In genomic region chr3L:15690711-15691591, dm6 we compare ENCODE assay signal across 1 fruit fly cellular context.
TF ChIP-seq lines count a peak whose summit lies in the region.

No protein-coding gene starts in this region.

TF ChIP-seq in whole organism, embryonic, 481 proteins besides CTCF, POLR2A, EP300 and RAD21 (continued from another document and continues in another):
- TF ChIP-seq Sry-β (GFP tag; optimal IDR thresholded peaks at IDR 0.05; lab: Kevin White, UChicago): no peak
- no peak for TF ChIP-seq Tbp (GFP tag; optimal IDR thresholded peaks at IDR 0.05; lab: Kevin White, UChicago)
- TF ChIP-seq abd-A (tag; optimal IDR thresholded peaks at IDR 0.05; lab: Kevin White, UChicago): peak; percentile 10
- no peak for TF ChIP-seq jigr1 (GFP tag; IDR thresholded peaks at IDR 0.05; lab: Robert Waterston, UW)
- no peak for TF ChIP-seq H15 (GFP tag; IDR thresholded peaks at IDR 0.05; lab: Robert Waterston, UW)
- no peak for TF ChIP-seq Neu2 (GFP tag; optimal IDR thresholded peaks at IDR 0.05; lab: Kevin White, UChicago; ENCODE audit: borderline replicate concordance)
- TF ChIP-seq Taf1 (GFP tag; IDR thresholded peaks at IDR 0.05; lab: Robert Waterston, UW): no peak
- no peak for TF ChIP-seq CG32767 (GFP tag; IDR thresholded peaks at IDR 0.05; lab: Robert Waterston, UW)
- no peak for TF ChIP-seq CG4328 (GFP tag; optimal IDR thresholded peaks at IDR 0.05; lab: Kevin White, UChicago)
- no peak for TF ChIP-seq cad (GFP tag; optimal IDR thresholded peaks at IDR 0.05; lab: Kevin White, UChicago)
- TF ChIP-seq Chrac-16 (GFP tag; optimal IDR thresholded peaks at IDR 0.05; lab: Kevin White, UChicago): no peak
- TF ChIP-seq kah (GFP tag; optimal IDR thresholded peaks at IDR 0.05; lab: Kevin White, UChicago): no peak
- TF ChIP-seq CG6689 (GFP tag; IDR thresholded peaks at IDR 0.05; lab: Robert Waterston, UW): 0 out of 2 replicates have a peak, but pooled peaks have one; percentile 10
- peak; percentile 64 for TF ChIP-seq CG4820 (GFP tag; optimal IDR thresholded peaks at IDR 0.05; lab: Kevin White, UChicago)
- peak; percentile 3 for TF ChIP-seq CG12299 (tag; optimal IDR thresholded peaks at IDR 0.05; lab: Kevin White, UChicago)
- peak; percentile 56 for TF ChIP-seq exex (tag; optimal IDR thresholded peaks at IDR 0.05; lab: Kevin White, UChicago)
- TF ChIP-seq btn (GFP tag; optimal IDR thresholded peaks at IDR 0.05; lab: Kevin White, UChicago): peak; percentile 21
- no peak for TF ChIP-seq CG12236 (GFP tag; optimal IDR thresholded peaks at IDR 0.05; lab: Kevin White, UChicago)
- TF ChIP-seq TFAM (GFP tag; optimal IDR thresholded peaks at IDR 0.05; lab: Kevin White, UChicago): no peak
- no peak for TF ChIP-seq run (tag; optimal IDR thresholded peaks at IDR 0.05; lab: Kevin White, UChicago)
- no peak for TF ChIP-seq bowl (GFP tag; IDR thresholded peaks at IDR 0.05; lab: Robert Waterston, UW)
- peak; percentile 50 for TF ChIP-seq Fer3 (tag; optimal IDR thresholded peaks at IDR 0.05; lab: Kevin White, UChicago)
- no peak for TF ChIP-seq Pdp1 (GFP tag; optimal IDR thresholded peaks at IDR 0.05; lab: Kevin White, UChicago)
- TF ChIP-seq CG12942 (GFP tag; optimal IDR thresholded peaks at IDR 0.05; lab: Kevin White, UChicago): no peak
- TF ChIP-seq Six4 (GFP tag; optimal IDR thresholded peaks at IDR 0.05; lab: Kevin White, UChicago): peak; percentile 32
- no peak for TF ChIP-seq her (GFP tag; optimal IDR thresholded peaks at IDR 0.05; lab: Kevin White, UChicago)
- peak; percentile 23 for TF ChIP-seq mirr (GFP tag; optimal IDR thresholded peaks at IDR 0.05; lab: Kevin White, UChicago)
- TF ChIP-seq BEAF-32 (GFP tag; optimal IDR thresholded peaks at IDR 0.05; lab: Kevin White, UChicago): no peak
- TF ChIP-seq CG13287 (GFP tag; IDR thresholded peaks at IDR 0.05; lab: Robert Waterston, UW; ENCODE audit: partially characterized antibody): no peak
- no peak for TF ChIP-seq CG10565 (GFP tag; optimal IDR thresholded peaks at IDR 0.05; lab: Kevin White, UChicago)
- no peak for TF ChIP-seq Hmx (GFP tag; optimal IDR thresholded peaks at IDR 0.05; lab: Kevin White, UChicago)
- TF ChIP-seq CG15073 (GFP tag; optimal IDR thresholded peaks at IDR 0.05; lab: Kevin White, UChicago): no peak
- peak in 1 of 2 experiments; percentile 47 for TF ChIP-seq tll (GFP tag; optimal IDR thresholded peaks at IDR 0.05; lab: Kevin White, UChicago)
- TF ChIP-seq ato (GFP tag; IDR thresholded peaks at IDR 0.05; lab: Robert Waterston, UW; ENCODE audit: partially characterized antibody): no peak
- TF ChIP-seq CG10959 (GFP tag; IDR thresholded peaks at IDR 0.05; lab: Robert Waterston, UW): peak; percentile 56; the same call in 1 of the 2 replicates
- TF ChIP-seq CG3838 (GFP tag; optimal IDR thresholded peaks at IDR 0.05; lab: Kevin White, UChicago): no peak
- no peak for TF ChIP-seq CG9215 (GFP tag; IDR thresholded peaks at IDR 0.05; lab: Robert Waterston, UW)
- no peak for TF ChIP-seq CG17186 (GFP tag; optimal IDR thresholded peaks at IDR 0.05; lab: Kevin White, UChicago)
- no peak for TF ChIP-seq gsb (GFP tag; IDR thresholded peaks at IDR 0.05; lab: Robert Waterston, UW)
- no peak for TF ChIP-seq E2f1 (GFP tag; IDR thresholded peaks at IDR 0.05; lab: Robert Waterston, UW)
- TF ChIP-seq CG13123 (GFP tag; optimal IDR thresholded peaks at IDR 0.05; lab: Kevin White, UChicago): no peak
- no peak for TF ChIP-seq zen2 (GFP tag; IDR thresholded peaks at IDR 0.05; lab: Robert Waterston, UW; ENCODE audit: partially characterized antibody)
- TF ChIP-seq CG3065 (GFP tag; optimal IDR thresholded peaks at IDR 0.05; lab: Kevin White, UChicago): no peak
- TF ChIP-seq CG11504 (tag; optimal IDR thresholded peaks at IDR 0.05; lab: Kevin White, UChicago): peak; percentile 62
- TF ChIP-seq CG1832 (GFP tag; optimal IDR thresholded peaks at IDR 0.05; lab: Kevin White, UChicago): no peak
- no peak for TF ChIP-seq Atf-2 (GFP tag; optimal IDR thresholded peaks at IDR 0.05; lab: Kevin White, UChicago)
- TF ChIP-seq hth (optimal IDR thresholded peaks at IDR 0.05; lab: Kevin White, UChicago): no peak
- peak; percentile 79 for TF ChIP-seq sug (tag; optimal IDR thresholded peaks at IDR 0.05; lab: Kevin White, UChicago)
- TF ChIP-seq CoRest (tag; optimal IDR thresholded peaks at IDR 0.05; lab: Kevin White, UChicago): peak; percentile 44
- peak; percentile 55 for TF ChIP-seq row (GFP tag; IDR thresholded peaks at IDR 0.05; lab: Robert Waterston, UW)
- TF ChIP-seq CG11456 (GFP tag; IDR thresholded peaks at IDR 0.05; lab: Robert Waterston, UW): no peak
- TF ChIP-seq ro (GFP tag; IDR thresholded peaks at IDR 0.05; lab: Robert Waterston, UW): no peak
- peak; percentile 60 for TF ChIP-seq CG1233 (GFP tag; optimal IDR thresholded peaks at IDR 0.05; lab: Kevin White, UChicago)
- peak; percentile 47; the same call in 2 of the 3 replicates for TF ChIP-seq zfh1 (GFP tag; IDR thresholded peaks at IDR 0.05; lab: Robert Waterston, UW)
- peak; percentile 52 for TF ChIP-seq esg (GFP tag; conservative IDR thresholded peaks at IDR 0.05; lab: Robert Waterston, UW)
- no peak for TF ChIP-seq Dp (GFP tag; optimal IDR thresholded peaks at IDR 0.05; lab: Kevin White, UChicago)
- no peak for TF ChIP-seq CG18011 (GFP tag; optimal IDR thresholded peaks at IDR 0.05; lab: Kevin White, UChicago)
- peak; percentile 70 for TF ChIP-seq Meics (GFP tag; optimal IDR thresholded peaks at IDR 0.05; lab: Kevin White, UChicago)
- TF ChIP-seq Sry-δ (GFP tag; optimal IDR thresholded peaks at IDR 0.05; lab: Kevin White, UChicago): no peak
- TF ChIP-seq Fer1 (GFP tag; optimal IDR thresholded peaks at IDR 0.05; lab: Kevin White, UChicago): peak; percentile 37
- no peak for TF ChIP-seq CG2129 (GFP tag; IDR thresholded peaks at IDR 0.05; lab: Robert Waterston, UW; ENCODE audit: partially characterized antibody)
- TF ChIP-seq CG8478 (optimal IDR thresholded peaks at IDR 0.05; lab: Kevin White, UChicago): no peak
- peak; percentile 40 for TF ChIP-seq CG4424 (GFP tag; optimal IDR thresholded peaks at IDR 0.05; lab: Kevin White, UChicago)
- peak; percentile 14 for TF ChIP-seq pros (GFP tag; optimal IDR thresholded peaks at IDR 0.05; lab: Kevin White, UChicago)
- TF ChIP-seq CG4360 (GFP tag; IDR thresholded peaks at IDR 0.05; lab: Robert Waterston, UW): no peak
- no peak for TF ChIP-seq CG33213 (GFP tag; optimal IDR thresholded peaks at IDR 0.05; lab: Kevin White, UChicago)
- TF ChIP-seq Dip3 (GFP tag; optimal IDR thresholded peaks at IDR 0.05; lab: Kevin White, UChicago): no peak
- peak; percentile 49 for TF ChIP-seq nmo (GFP tag; optimal IDR thresholded peaks at IDR 0.05; lab: Kevin White, UChicago)
- no peak for TF ChIP-seq CG6854 (GFP tag; optimal IDR thresholded peaks at IDR 0.05; lab: Kevin White, UChicago)
- TF ChIP-seq vvl (GFP tag; IDR thresholded peaks at IDR 0.05; lab: Robert Waterston, UW): no peak
- TF ChIP-seq CG3163 (GFP tag; optimal IDR thresholded peaks at IDR 0.05; lab: Kevin White, UChicago): no peak
- TF ChIP-seq CG9609 (GFP tag; optimal IDR thresholded peaks at IDR 0.05; lab: Kevin White, UChicago): no peak
- no peak for TF ChIP-seq Hr39 (optimal IDR thresholded peaks at IDR 0.05; lab: Kevin White, UChicago)
- TF ChIP-seq lola (GFP tag; optimal IDR thresholded peaks at IDR 0.05; lab: Kevin White, UChicago): peak in 1 of 3 experiments; percentile 35
- TF ChIP-seq Dref (GFP tag; IDR thresholded peaks at IDR 0.05; lab: Robert Waterston, UW): no peak
- peak; percentile 55 for TF ChIP-seq CG18476 (GFP tag; optimal IDR thresholded peaks at IDR 0.05; lab: Kevin White, UChicago)
- no peak for TF ChIP-seq Fer2 (tag; optimal IDR thresholded peaks at IDR 0.05; lab: Kevin White, UChicago)
- TF ChIP-seq CG17829 (tag; optimal IDR thresholded peaks at IDR 0.05; lab: Kevin White, UChicago): peak; percentile 72
- TF ChIP-seq Sox100B (GFP tag; optimal IDR thresholded peaks at IDR 0.05; lab: Kevin White, UChicago): peak; percentile 66
- TF ChIP-seq sim (GFP tag; IDR thresholded peaks at IDR 0.05; lab: Robert Waterston, UW): no peak
- no peak for TF ChIP-seq Atf3 (GFP tag; optimal IDR thresholded peaks at IDR 0.05; lab: Kevin White, UChicago)
- TF ChIP-seq CG12155 (GFP tag; optimal IDR thresholded peaks at IDR 0.05; lab: Kevin White, UChicago): no peak
- TF ChIP-seq Xrp1 (GFP tag; IDR thresholded peaks at IDR 0.05; lab: Robert Waterston, UW): no peak; the same call in 1 of the 2 replicates
- peak; percentile 24 for TF ChIP-seq twi (tag; optimal IDR thresholded peaks at IDR 0.05; lab: Kevin White, UChicago)
- no peak for TF ChIP-seq cato (GFP tag; optimal IDR thresholded peaks at IDR 0.05; lab: Kevin White, UChicago; ENCODE audit: borderline replicate concordance)
- peak; percentile 19 for TF ChIP-seq CG3281 (GFP tag; optimal IDR thresholded peaks at IDR 0.05; lab: Kevin White, UChicago)
- no peak for TF ChIP-seq da (GFP tag; optimal IDR thresholded peaks at IDR 0.05; lab: Kevin White, UChicago)
- no peak for TF ChIP-seq CG11398 (GFP tag; optimal IDR thresholded peaks at IDR 0.05; lab: Kevin White, UChicago)
- no peak for TF ChIP-seq CG9797 (GFP tag; optimal IDR thresholded peaks at IDR 0.05; lab: Kevin White, UChicago)
- TF ChIP-seq stc (GFP tag; IDR thresholded peaks at IDR 0.05; lab: Robert Waterston, UW): no peak
- no peak for TF ChIP-seq CG3407 (GFP tag; optimal IDR thresholded peaks at IDR 0.05; lab: Kevin White, UChicago)
- TF ChIP-seq jing (GFP tag; optimal IDR thresholded peaks at IDR 0.05; lab: Kevin White, UChicago): no peak
- no peak for TF ChIP-seq CG17612 (GFP tag; IDR thresholded peaks at IDR 0.05; lab: Robert Waterston, UW)
- TF ChIP-seq toy (GFP tag; IDR thresholded peaks at IDR 0.05; lab: Robert Waterston, UW): no peak
- TF ChIP-seq CG10274 (GFP tag; optimal IDR thresholded peaks at IDR 0.05; lab: Kevin White, UChicago): no peak
- TF ChIP-seq CG7271 (tag; optimal IDR thresholded peaks at IDR 0.05; lab: Kevin White, UChicago): no peak
- TF ChIP-seq bab2 (GFP tag; optimal IDR thresholded peaks at IDR 0.05; lab: Kevin White, UChicago): no peak
- TF ChIP-seq Dbx (GFP tag; IDR thresholded peaks at IDR 0.05; lab: Robert Waterston, UW): no peak
- no peak for TF ChIP-seq dimm (GFP tag; IDR thresholded peaks at IDR 0.05; lab: Robert Waterston, UW)
- TF ChIP-seq corto (GFP tag; optimal IDR thresholded peaks at IDR 0.05; lab: Kevin White, UChicago): no peak
- TF ChIP-seq amos (GFP tag; IDR thresholded peaks at IDR 0.05; lab: Robert Waterston, UW; ENCODE audit: partially characterized antibody): no peak
- TF ChIP-seq CG2678 (tag; optimal IDR thresholded peaks at IDR 0.05; lab: Kevin White, UChicago): peak; percentile 77
- no peak for TF ChIP-seq Med (GFP tag; lab: Kevin White, UChicago)
- TF ChIP-seq Nf-YB (GFP tag; optimal IDR thresholded peaks at IDR 0.05; lab: Kevin White, UChicago): no peak
- TF ChIP-seq CG6272 (GFP tag; IDR thresholded peaks at IDR 0.05; lab: Robert Waterston, UW): no peak
- TF ChIP-seq crp (GFP tag; optimal IDR thresholded peaks at IDR 0.05; lab: Kevin White, UChicago): no peak
- TF ChIP-seq Asciz (GFP tag; optimal IDR thresholded peaks at IDR 0.05; lab: Kevin White, UChicago): no peak
- TF ChIP-seq Optix (GFP tag; IDR thresholded peaks at IDR 0.05; lab: Robert Waterston, UW): no peak
- peak; percentile 30 for TF ChIP-seq CG13296 (GFP tag; optimal IDR thresholded peaks at IDR 0.05; lab: Kevin White, UChicago)
- TF ChIP-seq wek (GFP tag; optimal IDR thresholded peaks at IDR 0.05; lab: Kevin White, UChicago): no peak
- peak; percentile 11 for TF ChIP-seq CG12104 (GFP tag; optimal IDR thresholded peaks at IDR 0.05; lab: Kevin White, UChicago)
- TF ChIP-seq CG14860 (GFP tag; IDR thresholded peaks at IDR 0.05; lab: Robert Waterston, UW; ENCODE audit: partially characterized antibody): no peak
- no peak for TF ChIP-seq Gsc (GFP tag; IDR thresholded peaks at IDR 0.05; lab: Robert Waterston, UW)
- TF ChIP-seq Eip74EF (GFP tag; optimal IDR thresholded peaks at IDR 0.05; lab: Kevin White, UChicago): no peak
- no peak for TF ChIP-seq gcm2 (GFP tag; optimal IDR thresholded peaks at IDR 0.05; lab: Kevin White, UChicago)
- TF ChIP-seq sqz (GFP tag; optimal IDR thresholded peaks at IDR 0.05; lab: Kevin White, UChicago): no peak
- TF ChIP-seq aop (GFP tag; IDR thresholded peaks at IDR 0.05; lab: Robert Waterston, UW): no peak
- peak; percentile 52 for TF ChIP-seq salm (tag; optimal IDR thresholded peaks at IDR 0.05; lab: Kevin White, UChicago)
- TF ChIP-seq sr (GFP tag; IDR thresholded peaks at IDR 0.05; lab: Robert Waterston, UW): no peak
- TF ChIP-seq CG31441 (GFP tag; IDR thresholded peaks at IDR 0.05; lab: Robert Waterston, UW): peak; percentile 71
- peak; percentile 18 for TF ChIP-seq Antp (GFP tag; optimal IDR thresholded peaks at IDR 0.05; lab: Kevin White, UChicago)
- no peak for TF ChIP-seq CG31388 (GFP tag; optimal IDR thresholded peaks at IDR 0.05; lab: Kevin White, UChicago)
- no peak for TF ChIP-seq Sin3A (optimal IDR thresholded peaks at IDR 0.05; lab: Kevin White, UChicago)
- no peak for TF ChIP-seq fru (optimal IDR thresholded peaks at IDR 0.05; lab: Kevin White, UChicago)
- TF ChIP-seq CG14667 (GFP tag; IDR thresholded peaks at IDR 0.05; lab: Robert Waterston, UW): no peak
- no peak for TF ChIP-seq knrl (GFP tag; IDR thresholded peaks at IDR 0.05; lab: Robert Waterston, UW; ENCODE audit: partially characterized antibody)
- TF ChIP-seq CG1647 (GFP tag; optimal IDR thresholded peaks at IDR 0.05; lab: Kevin White, UChicago): no peak
- peak; percentile 14; the same call in 1 of the 2 replicates for TF ChIP-seq ttk (GFP tag; IDR thresholded peaks at IDR 0.05; lab: Robert Waterston, UW)
- no peak for TF ChIP-seq chm (GFP tag; IDR thresholded peaks at IDR 0.05; lab: Robert Waterston, UW)
- no peak for TF ChIP-seq sna (GFP tag; IDR thresholded peaks at IDR 0.05; lab: Robert Waterston, UW; ENCODE audit: partially characterized antibody)
- no peak for TF ChIP-seq CG2116 (GFP tag; optimal IDR thresholded peaks at IDR 0.05; lab: Kevin White, UChicago)
- no peak for TF ChIP-seq gro (GFP tag; optimal IDR thresholded peaks at IDR 0.05; lab: Kevin White, UChicago)
- TF ChIP-seq Hsf (GFP tag; optimal IDR thresholded peaks at IDR 0.05; lab: Kevin White, UChicago): no peak
- TF ChIP-seq CG6813 (GFP tag; optimal IDR thresholded peaks at IDR 0.05; lab: Kevin White, UChicago): peak; percentile 54
- no peak for TF ChIP-seq CG11093 (GFP tag; IDR thresholded peaks at IDR 0.05; lab: Robert Waterston, UW)
- TF ChIP-seq CG18619 (GFP tag; optimal IDR thresholded peaks at IDR 0.05; lab: Kevin White, UChicago): no peak
- no peak for TF ChIP-seq CG11696 (GFP tag; IDR thresholded peaks at IDR 0.05; lab: Robert Waterston, UW)
- TF ChIP-seq CG13775 (GFP tag; optimal IDR thresholded peaks at IDR 0.05; lab: Kevin White, UChicago): no peak
